Fruit fly (Drosophila melanogaster) whole organism, embryonic: Measurements from ENCODE around the gene CG31131.

Source experiments
- BEAF-32 ChIP-seq: fragments of 200-800 bp; sonication (Bioruptor generic); optimal IDR thresholded peaks from 3 replicates; lab custom pipeline; 2017; ENCODE audit warnings: missing biosample characterization, missing genetic modification characterization, mild to moderate bottlenecking, moderate library complexity, missing genetic modification reagents
- CG10147 ChIP-seq: fragments of 200-800 bp; sonication (Bioruptor generic); optimal IDR thresholded peaks from 2 replicates; lab custom pipeline; 2019; ENCODE audit warnings: missing biosample characterization, mild to moderate bottlenecking, missing genetic modification characterization, moderate library complexity
- CG1024 ChIP-seq: fragments of 200-800 bp; sonication (Bioruptor generic); IDR thresholded peaks from 2 replicates; pipeline ENCODE4 v1.3.6; 2022; ENCODE audit warnings: missing biosample characterization, missing genetic modification characterization
- CG1603 ChIP-seq: fragments of 200-800 bp; sonication (Bioruptor generic); optimal IDR thresholded peaks from 2 replicates; lab custom pipeline; 2019; ENCODE audit warnings: missing biosample characterization, mild to moderate bottlenecking, missing genetic modification characterization, moderate library complexity
- CG7372 ChIP-seq: fragments of 200-800 bp; sonication (Bioruptor generic); IDR thresholded peaks from 2 replicates; pipeline ENCODE4 v1.3.6; 2022; ENCODE audit warnings: missing biosample characterization, missing genetic modification characterization
- CG9817 ChIP-seq: fragments of 200-800 bp; sonication (Bioruptor generic); optimal IDR thresholded peaks from 2 replicates; lab custom pipeline; 2018; ENCODE audit warnings: missing biosample characterization, mild to moderate bottlenecking, missing genetic modification characterization, moderate library complexity
- CG9876 ChIP-seq: fragments of 200-800 bp; sonication (Bioruptor generic); optimal IDR thresholded peaks from 2 replicates; lab custom pipeline; 2016; ENCODE audit warnings: missing biosample characterization, missing genetic modification characterization
- Chrac-16 ChIP-seq: fragments of 200-800 bp; sonication (Bioruptor generic); optimal IDR thresholded peaks from 3 replicates; lab custom pipeline; 2016; ENCODE audit warnings: missing biosample characterization, missing genetic modification characterization
- Lhr ChIP-seq: fragments of 200-800 bp; sonication (Bioruptor generic); optimal IDR thresholded peaks from 3 replicates; lab custom pipeline; 2017; ENCODE audit warnings: mild to moderate bottlenecking, missing biosample characterization, missing genetic modification reagents, missing genetic modification characterization
- cg ChIP-seq: fragments of 200-800 bp; sonication (Bioruptor generic); optimal IDR thresholded peaks from 3 replicates; lab custom pipeline; 2019; ENCODE audit warnings: missing biosample characterization, mild to moderate bottlenecking, missing genetic modification characterization, moderate library complexity
- ind ChIP-seq: fragments of 200-800 bp; sonication (Bioruptor generic); optimal IDR thresholded peaks from 3 replicates; lab custom pipeline; 2016; ENCODE audit warnings: missing biosample characterization, missing genetic modification characterization
- oc ChIP-seq: fragments of 200-800 bp; sonication (Bioruptor generic); optimal IDR thresholded peaks from 2 replicates; lab custom pipeline; 2018; ENCODE audit warnings: missing biosample characterization, mild to moderate bottlenecking, missing genetic modification characterization, moderate library complexity
- otp ChIP-seq: fragments of 200-800 bp; sonication (Bioruptor generic); IDR thresholded peaks from 3 replicates; pipeline ENCODE4, ENCODE4 v1.3.6; 2022; ENCODE audit warnings: missing biosample characterization, missing genetic modification characterization
- z ChIP-seq: fragments of 200-800 bp; sonication (Bioruptor generic); IDR thresholded peaks from 3 replicates; pipeline ENCODE4 v1.3.6; 2022; ENCODE audit warnings: missing biosample characterization, missing genetic modification characterization

dm6 chr3R:27925000-27925970 is 37.7 kb downstream of the CG31131 start, which contains the start of gene mino:
- no peak for TF ChIP-seq oc (tag; lab: Kevin White, UChicago)
- no peak for TF ChIP-seq z (GFP tag; lab: Robert Waterston, UW)
- TF ChIP-seq BEAF-32 (GFP tag; lab: Kevin White, UChicago): no peak
- no peak for TF ChIP-seq Lhr (GFP tag; lab: Kevin White, UChicago)
- no peak for TF ChIP-seq ind (GFP tag; lab: Kevin White, UChicago)
- no peak for TF ChIP-seq CG9817
- TF ChIP-seq CG10147 (GFP tag; lab: Kevin White, UChicago): no peak
- TF ChIP-seq CG1024 (GFP tag; lab: Robert Waterston, UW): no peak
- TF ChIP-seq CG7372 (GFP tag; lab: Robert Waterston, UW): no peak
- no peak for TF ChIP-seq CG1603 (tag; lab: Kevin White, UChicago)
- TF ChIP-seq cg (GFP tag; lab: Kevin White, UChicago): no peak
- TF ChIP-seq Chrac-16 (GFP tag; lab: Kevin White, UChicago): no peak
- TF ChIP-seq CG9876 (GFP tag; lab: Kevin White, UChicago): no peak
- no peak for TF ChIP-seq otp (GFP tag; lab: Robert Waterston, UW)
